Worm (Caenorhabditis elegans): ENCODE data around the gene F36A4.1.

Gene F36A4.1

ce11 chrIV:4284989-4285388 is 12.7 kb downstream of the F36A4.1 start:
- TF ChIP-seq mab-5 (tag; optimal IDR thresholded peaks at IDR 0.05) (no peak), sptf-1 (tag; optimal IDR thresholded peaks at IDR 0.05) (no peak), nhr-2 (tag; optimal IDR thresholded peaks at IDR 0.05) (no peak), zip-8 (tag; optimal IDR thresholded peaks at IDR 0.05) (no peak), nhr-76 (tag; optimal IDR thresholded peaks at IDR 0.05) (no peak), lin-32 (GFP tag; optimal IDR thresholded peaks at IDR 0.05) (no peak), ces-1 (GFP tag; optimal IDR thresholded peaks at IDR 0.05) (no peak), ztf-11 (tag; optimal IDR thresholded peaks at IDR 0.05) (no peak), mep-1 (tag; optimal IDR thresholded peaks at IDR 0.05) (no peak), pha-4 (tag; optimal IDR thresholded peaks at IDR 0.05) (no peak), ceh-43 (GFP tag; optimal IDR thresholded peaks at IDR 0.05) (no peak), nhr-237 (tag; optimal IDR thresholded peaks at IDR 0.05) (no peak), unc-120 (tag; optimal IDR thresholded peaks at IDR 0.05; ENCODE audit: poor library complexity, severe bottlenecking) (no peak), bed-3 (GFP tag; optimal IDR thresholded peaks at IDR 0.05) (no peak), unc-39 (tag; optimal IDR thresholded peaks at IDR 0.05) (no peak), nhr-28 (tag; optimal IDR thresholded peaks at IDR 0.05) (no peak), snpc-4 (tag; optimal IDR thresholded peaks at IDR 0.05) (no peak), ceh-83 (GFP tag; optimal IDR thresholded peaks at IDR 0.05) (no peak)

- no peak for TF ChIP-seq lin-32 (GFP tag; optimal IDR thresholded peaks at IDR 0.05)
- no peak for TF ChIP-seq hlh-1 (tag; optimal IDR thresholded peaks at IDR 0.05)
- no peak for TF ChIP-seq unc-62 (GFP tag; optimal IDR thresholded peaks at IDR 0.05)
- TF ChIP-seq elt-3 (tag; optimal IDR thresholded peaks at IDR 0.05), result no peak
- TF ChIP-seq drap-1 (GFP tag; optimal IDR thresholded peaks at IDR 0.05), result no peak
- TF ChIP-seq ham-2 (GFP tag; optimal IDR thresholded peaks at IDR 0.05), result no peak
- TF ChIP-seq M03D4.4 (tag; optimal IDR thresholded peaks at IDR 0.05), result no peak
- TF ChIP-seq nhr-12 (tag; optimal IDR thresholded peaks at IDR 0.05), result no peak
- no peak for TF ChIP-seq ceh-39 (tag; optimal IDR thresholded peaks at IDR 0.05)
- TF ChIP-seq elt-1 (tag; optimal IDR thresholded peaks at IDR 0.05; ENCODE audit: borderline replicate concordance, insufficient read depth), result no peak
- TF ChIP-seq lsy-2 (tag; optimal IDR thresholded peaks at IDR 0.05), result no peak
- TF ChIP-seq bed-3 (GFP tag; optimal IDR thresholded peaks at IDR 0.05), result no peak
- TF ChIP-seq cnd-1 (tag; optimal IDR thresholded peaks at IDR 0.05), result no peak
Observed at ce11 chrIV:4288332-4288731, 16.1 kb downstream of the F36A4.1 start, which contains the start of gene srv-4. srv-4 (minus strand) TSS chrIV:4288432.

ce11 chrIV:4289267-4289666 is 17.0 kb downstream of the F36A4.1 start, which contains the start of gene F15E6.5:
F15E6.5 (plus strand) TSS chrIV:4289567.
- TF ChIP-seq ceh-83 (GFP tag; optimal IDR thresholded peaks at IDR 0.05) (no peak), sptf-1 (tag; optimal IDR thresholded peaks at IDR 0.05) (no peak), elt-1 (tag; optimal IDR thresholded peaks at IDR 0.05; ENCODE audit: borderline replicate concordance, insufficient read depth) (no peak), elt-3 (tag; optimal IDR thresholded peaks at IDR 0.05) (no peak), hlh-1 (tag; optimal IDR thresholded peaks at IDR 0.05) (no peak), snpc-4 (tag; optimal IDR thresholded peaks at IDR 0.05) (no peak)

- TF ChIP-seq M03D4.4 (tag; optimal IDR thresholded peaks at IDR 0.05) (no peak), lin-13 (tag; optimal IDR thresholded peaks at IDR 0.05) (no peak)
Observed at ce11 chrIV:4290472-4290871, 18.2 kb downstream of the F36A4.1 start, which contains the start of gene dct-7. dct-7 (minus strand) TSS chrIV:4290572.

- no peak for TF ChIP-seq ceh-83 (GFP tag; optimal IDR thresholded peaks at IDR 0.05)
- TF ChIP-seq sptf-1 (tag; optimal IDR thresholded peaks at IDR 0.05), result no peak
- no peak for TF ChIP-seq mls-2 (tag; optimal IDR thresholded peaks at IDR 0.05)
- TF ChIP-seq zip-8 (tag; optimal IDR thresholded peaks at IDR 0.05), result no peak
- TF ChIP-seq flh-1 (GFP tag; optimal IDR thresholded peaks at IDR 0.05), result no peak
- no peak for TF ChIP-seq unc-120 (tag; optimal IDR thresholded peaks at IDR 0.05; ENCODE audit: poor library complexity, severe bottlenecking)
- no peak for TF ChIP-seq mab-5 (tag; optimal IDR thresholded peaks at IDR 0.05)
- no peak for TF ChIP-seq snpc-4 (tag; optimal IDR thresholded peaks at IDR 0.05)
- TF ChIP-seq unc-39 (tag; optimal IDR thresholded peaks at IDR 0.05), result no peak
- TF ChIP-seq unc-62 (GFP tag; optimal IDR thresholded peaks at IDR 0.05), result no peak
- TF ChIP-seq nhr-28 (tag; optimal IDR thresholded peaks at IDR 0.05), result no peak
- no peak for TF ChIP-seq tbx-8 (GFP tag; optimal IDR thresholded peaks at IDR 0.05)
- TF ChIP-seq lsy-2 (tag; optimal IDR thresholded peaks at IDR 0.05), result no peak
- no peak for TF ChIP-seq ceh-43 (GFP tag; optimal IDR thresholded peaks at IDR 0.05)
Observed at ce11 chrIV:4291174-4291573, 18.9 kb downstream of the F36A4.1 start, which contains the start of gene F15E6.4. F15E6.4 (plus strand) TSS chrIV:4291474.
